Worm (Caenorhabditis elegans) whole organism, L3 larva: ENCODE results near the gene cdgs-1.
A peak's percentile ranks its signal among the peaks of the same experiment; 100 is the strongest.

Experiments
- R02D3.7 ChIP-seq: fragments of 150-350 bp; optimal IDR thresholded peaks from 2 replicates; lab custom pipeline; 2014; ENCODE audit warnings: missing biosample characterization, missing genetic modification characterization
- ZK546.5 ChIP-seq: sonication (generic microtip); optimal IDR thresholded peaks from 2 replicates; lab custom pipeline; 2017; ENCODE audit warnings: missing biosample characterization, missing genetic modification characterization
- aly-2 ChIP-seq: fragments of 150-350 bp; optimal IDR thresholded peaks from 2 replicates; lab custom pipeline; 2014; ENCODE audit warnings: missing biosample characterization, missing genetic modification characterization
- ama-1 ChIP-seq: fragments of 150-350 bp; optimal IDR thresholded peaks from 2 replicates; lab custom pipeline; 2018
- ceh-16 ChIP-seq: sonication (generic microtip); optimal IDR thresholded peaks from 2 replicates; lab custom pipeline; 2017; ENCODE audit warnings: missing biosample characterization, missing genetic modification characterization
- ceh-28 ChIP-seq: fragments of 150-350 bp; optimal IDR thresholded peaks from 2 replicates; lab custom pipeline; 2014; ENCODE audit warnings: missing biosample characterization, missing genetic modification reagents, missing genetic modification characterization
- ceh-82 ChIP-seq: fragments of 150-350 bp; optimal IDR thresholded peaks from 2 replicates; lab custom pipeline; 2014; ENCODE audit warnings: missing biosample characterization, missing genetic modification characterization
- ceh-9 ChIP-seq: sonication (generic microtip); optimal IDR thresholded peaks from 2 replicates; lab custom pipeline; 2018; ENCODE audit warnings: missing biosample characterization, missing genetic modification characterization
- egl-5 ChIP-seq: fragments of 150-350 bp; optimal IDR thresholded peaks from 2 replicates; lab custom pipeline; 2017; ENCODE audit warnings: missing biosample characterization, missing genetic modification reagents, missing genetic modification characterization, inconsistent platforms
- elt-1 ChIP-seq: fragments of 150-350 bp; optimal IDR thresholded peaks from 2 replicates; lab custom pipeline; 2014; ENCODE audit warnings: missing biosample characterization, missing genetic modification characterization
- elt-2 ChIP-seq: sonication (generic microtip); optimal IDR thresholded peaks from 2 replicates; lab custom pipeline; 2016; ENCODE audit warnings: missing genetic modification reagents, mild to moderate bottlenecking, missing genetic modification characterization, missing compliant biosample characterization
- elt-3 ChIP-seq, 3 experiments: fragments of 150-350 bp in 1 of 3; sonication (generic microtip) in 2 of 3; optimal IDR thresholded peaks; 2 replicates in 2 of 3; 4 replicates in 1 of 3; lab custom pipeline; 2014 to 2017; ENCODE audit warnings: missing biosample characterization in 3 of 3, missing genetic modification characterization in 3 of 3
- fkh-10 ChIP-seq: sonication (generic microtip); optimal IDR thresholded peaks from 2 replicates; lab custom pipeline; 2017; ENCODE audit warnings: missing biosample characterization, missing genetic modification reagents, missing genetic modification characterization
- fkh-2 ChIP-seq: fragments of 150-350 bp; optimal IDR thresholded peaks from 2 replicates; lab custom pipeline; 2014; ENCODE audit warnings: missing biosample characterization, missing genetic modification reagents, missing genetic modification characterization
- fos-1 ChIP-seq: fragments of 150-350 bp; optimal IDR thresholded peaks from 2 replicates; lab custom pipeline; 2014; ENCODE audit warnings: missing biosample characterization, missing genetic modification characterization
- hmg-11 ChIP-seq: sonication (generic microtip); optimal IDR thresholded peaks from 2 replicates; lab custom pipeline; 2016; ENCODE audit warnings: missing genetic modification characterization, missing compliant biosample characterization
- jun-1 ChIP-seq: fragments of 150-350 bp; optimal IDR thresholded peaks from 2 replicates; lab custom pipeline; 2014; ENCODE audit warnings: missing biosample characterization, missing genetic modification reagents, missing genetic modification characterization
- lin-15B ChIP-seq: fragments of 150-350 bp; optimal IDR thresholded peaks from 2 replicates; lab custom pipeline; 2014; ENCODE audit warnings: missing biosample characterization, missing genetic modification characterization
- lin-39 ChIP-seq: fragments of 150-350 bp; optimal IDR thresholded peaks from 2 replicates; lab custom pipeline; 2018; ENCODE audit warnings: missing biosample characterization, missing genetic modification reagents, missing genetic modification characterization
- lsy-12 ChIP-seq: sonication (generic microtip); optimal IDR thresholded peaks from 2 replicates; lab custom pipeline; 2016; ENCODE audit warnings: mild to moderate bottlenecking, missing genetic modification characterization, missing compliant biosample characterization
- mdl-1 ChIP-seq: fragments of 150-350 bp; optimal IDR thresholded peaks from 2 replicates; lab custom pipeline; 2014; ENCODE audit warnings: missing biosample characterization, missing genetic modification characterization
- mml-1 ChIP-seq: fragments of 150-350 bp; sonication (generic microtip); optimal IDR thresholded peaks from 3 replicates; lab custom pipeline; 2014; ENCODE audit warnings: missing biosample characterization, missing genetic modification characterization
- nfya-1 ChIP-seq: sonication (generic microtip); optimal IDR thresholded peaks from 2 replicates; lab custom pipeline; 2017; ENCODE audit warnings: missing genetic modification characterization, mild to moderate bottlenecking, missing compliant biosample characterization, antibody characterized with exemption, moderate library complexity; ENCODE audit not compliant: insufficient read depth
- nhr-12 ChIP-seq: fragments of 150-350 bp; optimal IDR thresholded peaks from 2 replicates; lab custom pipeline; 2014; ENCODE audit warnings: missing biosample characterization, missing genetic modification characterization
- nhr-23 ChIP-seq: fragments of 150-350 bp; optimal IDR thresholded peaks from 2 replicates; lab custom pipeline; 2014; ENCODE audit warnings: missing biosample characterization, missing genetic modification reagents, missing genetic modification characterization
- nhr-237 ChIP-seq: fragments of 150-350 bp; optimal IDR thresholded peaks from 2 replicates; lab custom pipeline; 2014; ENCODE audit warnings: missing biosample characterization, missing genetic modification characterization
- nhr-25 ChIP-seq: sonication (generic microtip); optimal IDR thresholded peaks from 2 replicates; lab custom pipeline; 2017; ENCODE audit warnings: missing biosample characterization, missing genetic modification characterization
- nhr-28 ChIP-seq: fragments of 150-350 bp; optimal IDR thresholded peaks from 2 replicates; lab custom pipeline; 2014; ENCODE audit warnings: missing biosample characterization, missing genetic modification characterization
- nhr-43 ChIP-seq: sonication (generic microtip); optimal IDR thresholded peaks from 2 replicates; lab custom pipeline; 2016; ENCODE audit warnings: mild to moderate bottlenecking, missing genetic modification characterization, missing compliant biosample characterization; ENCODE audit not compliant: poor library complexity, severe bottlenecking
- nhr-67 ChIP-seq: fragments of 150-350 bp; optimal IDR thresholded peaks from 2 replicates; lab custom pipeline; 2014; ENCODE audit warnings: missing biosample characterization, missing genetic modification characterization
- nhr-76 ChIP-seq: fragments of 150-350 bp; sonication (generic microtip); optimal IDR thresholded peaks from 5 replicates; lab custom pipeline; 2014; ENCODE audit warnings: missing biosample characterization, missing genetic modification characterization
- pha-4 ChIP-seq: fragments of 150-350 bp; optimal IDR thresholded peaks from 2 replicates; lab custom pipeline; 2014; ENCODE audit warnings: missing biosample characterization, missing genetic modification reagents, missing genetic modification characterization
- pqm-1 ChIP-seq: fragments of 150-350 bp; optimal IDR thresholded peaks from 2 replicates; lab custom pipeline; 2017; ENCODE audit warnings: missing biosample characterization, missing genetic modification characterization, inconsistent platforms
- sea-2 ChIP-seq: fragments of 150-350 bp; sonication (generic microtip); optimal IDR thresholded peaks from 4 replicates; lab custom pipeline; 2014; ENCODE audit warnings: missing biosample characterization, missing genetic modification reagents, missing genetic modification characterization
- snpc-4 ChIP-seq: fragments of 150-350 bp; optimal IDR thresholded peaks from 2 replicates; lab custom pipeline; 2014; ENCODE audit warnings: missing biosample characterization, missing genetic modification characterization
- tbx-2 ChIP-seq: sonication (generic microtip); optimal IDR thresholded peaks from 2 replicates; lab custom pipeline; 2016; ENCODE audit warnings: mild to moderate bottlenecking, missing genetic modification characterization, missing compliant biosample characterization
- unc-39 ChIP-seq: sonication (generic microtip); optimal IDR thresholded peaks from 4 replicates; lab custom pipeline; 2017; ENCODE audit warnings: missing biosample characterization, missing genetic modification characterization
- unc-62 ChIP-seq: fragments of 150-350 bp; sonication (generic microtip); optimal IDR thresholded peaks from 4 replicates; lab custom pipeline; 2014; ENCODE audit warnings: missing biosample characterization, missing genetic modification reagents, missing genetic modification characterization
- zag-1 ChIP-seq: fragments of 150-350 bp; optimal IDR thresholded peaks from 2 replicates; lab custom pipeline; 2014; ENCODE audit warnings: missing biosample characterization, missing genetic modification characterization
- ztf-11 ChIP-seq: fragments of 150-350 bp; optimal IDR thresholded peaks from 2 replicates; lab custom pipeline; 2014; ENCODE audit warnings: missing biosample characterization, missing genetic modification characterization
- ztf-4 ChIP-seq: fragments of 150-350 bp; optimal IDR thresholded peaks from 2 replicates; lab custom pipeline; 2014; ENCODE audit warnings: missing biosample characterization, missing genetic modification characterization

cdgs-1 gene

ce11 chrIV:7790801-7791588 lies 24.5 kb downstream of the cdgs-1 start, which contains the start of gene rsp-6 (continued):
- TF ChIP-seq elt-1 (tag; lab: Kevin White, UChicago) (peak; percentile 57), fkh-2 (tag; lab: Kevin White, UChicago) (no peak), unc-39 (tag; lab: Kevin White, UChicago) (no peak), nhr-23 (tag; lab: Kevin White, UChicago) (peak; percentile 73), fos-1 (tag; lab: Kevin White, UChicago) (no peak), nhr-43 (peak; percentile 64), nhr-76 (tag; lab: Kevin White, UChicago) (no peak), unc-62 (peak; percentile 28), snpc-4 (tag; lab: Kevin White, UChicago) (peak; percentile 82), R02D3.7 (peak; percentile 68), elt-3 (tag; optimal IDR thresholded peaks at IDR 0.05; lab: Kevin White, UChicago) (no peak), ZK546.5 (tag; lab: Kevin White, UChicago) (no peak), nhr-25 (tag; lab: Kevin White, UChicago) (peak; percentile 78), aly-2 (tag; lab: Kevin White, UChicago) (no peak), tbx-2 (tag; lab: Kevin White, UChicago) (no peak)

- no peak for TF ChIP-seq ceh-28 (tag; lab: Kevin White, UChicago)
- TF ChIP-seq nhr-237: no peak
- no peak for TF ChIP-seq ztf-4 (tag; lab: Kevin White, UChicago)
- TF ChIP-seq ztf-11 (tag; lab: Kevin White, UChicago): no peak
- TF ChIP-seq nfya-1 (tag; lab: Kevin White, UChicago): no peak
- TF ChIP-seq nhr-67: no peak
- no peak for TF ChIP-seq hmg-11 (tag; lab: Kevin White, UChicago)
- TF ChIP-seq fkh-2 (tag; lab: Kevin White, UChicago): no peak
Measured at ce11 chrIV:7790151-7790691, 25.3 kb downstream of the cdgs-1 start.

- TF ChIP-seq hmg-11 (tag; lab: Kevin White, UChicago): peak; percentile 32
- TF ChIP-seq fos-1 (tag; lab: Kevin White, UChicago): no peak
- TF ChIP-seq ama-1 (lab: Kevin White, UChicago): peak; percentile 95
- no peak for TF ChIP-seq nhr-237
- TF ChIP-seq ceh-16 (tag; lab: Kevin White, UChicago): no peak
- TF ChIP-seq lin-39: peak; percentile 70
- TF ChIP-seq lin-15B (tag; lab: Kevin White, UChicago): peak; percentile 41
- peak; percentile 74 for TF ChIP-seq pha-4 (tag; lab: Kevin White, UChicago)
- peak; percentile 17 for TF ChIP-seq pqm-1 (tag; lab: Kevin White, UChicago)
- peak; percentile 64 for TF ChIP-seq ztf-4 (tag; lab: Kevin White, UChicago)
- TF ChIP-seq nfya-1 (tag; lab: Kevin White, UChicago): peak; percentile 66
- peak; percentile 32 for TF ChIP-seq egl-5
- peak; percentile 43 for TF ChIP-seq nhr-25 (tag; lab: Kevin White, UChicago)
- peak; percentile 48 for TF ChIP-seq elt-2 (tag; lab: Kevin White, UChicago)
- TF ChIP-seq mml-1: no peak
- TF ChIP-seq lsy-12 (tag; lab: Kevin White, UChicago): peak; percentile 46
- TF ChIP-seq nhr-43: peak; percentile 16
- no peak for TF ChIP-seq snpc-4 (tag; lab: Kevin White, UChicago)
- peak; percentile 8 for TF ChIP-seq jun-1 (tag; lab: Kevin White, UChicago)
- TF ChIP-seq, all 47 proteins: peak for 14
Measured at ce11 chrIV:7789521-7789949, 26.0 kb downstream of the cdgs-1 start, which contains the start of gene imp-3. imp-3 (minus strand) TSS chrIV:7789613.

- no peak for TF ChIP-seq zag-1 (tag; lab: Kevin White, UChicago)
- TF ChIP-seq fos-1 (tag; lab: Kevin White, UChicago): no peak
- TF ChIP-seq fkh-10 (GFP tag; lab: Kevin White, UChicago): no peak
- no peak for TF ChIP-seq nhr-12 (tag; lab: Kevin White, UChicago)
- TF ChIP-seq unc-62: no peak
- peak; percentile 1 for TF ChIP-seq jun-1 (tag; lab: Kevin White, UChicago)
- no peak for TF ChIP-seq unc-39 (tag; lab: Kevin White, UChicago)
- TF ChIP-seq ZK546.5 (tag; lab: Kevin White, UChicago): no peak
- TF ChIP-seq ztf-11 (tag; lab: Kevin White, UChicago): no peak
- no peak for TF ChIP-seq lin-39
- TF ChIP-seq lsy-12 (tag; lab: Kevin White, UChicago): peak; percentile 17
- TF ChIP-seq mdl-1 (tag; lab: Kevin White, UChicago): no peak
- no peak for TF ChIP-seq ceh-82
- no peak for TF ChIP-seq sea-2 (GFP tag; lab: Kevin White, UChicago)
- no peak for TF ChIP-seq tbx-2 (tag; lab: Kevin White, UChicago)
- TF ChIP-seq ceh-9 (tag; lab: Kevin White, UChicago): no peak
- no peak for TF ChIP-seq nhr-237
- no peak for TF ChIP-seq nhr-28
- TF ChIP-seq nhr-23 (tag; lab: Kevin White, UChicago): peak; percentile 75
- TF ChIP-seq pqm-1 (tag; lab: Kevin White, UChicago): peak; percentile 47
- TF ChIP-seq pha-4 (tag; lab: Kevin White, UChicago): peak; percentile 80
- peak; percentile 67 for TF ChIP-seq nfya-1 (tag; lab: Kevin White, UChicago)
- peak; percentile 22 for TF ChIP-seq elt-2 (tag; lab: Kevin White, UChicago)
- TF ChIP-seq lin-15B (tag; lab: Kevin White, UChicago): peak; percentile 84
- peak; percentile 3 for TF ChIP-seq ceh-28 (tag; lab: Kevin White, UChicago)
- TF ChIP-seq nhr-43: peak; percentile 35
Measured at ce11 chrIV:7785506-7786065, 29.9 kb downstream of the cdgs-1 start, which contains the start of gene tag-322. tag-322 (minus strand) TSS chrIV:7785556.
